Worm (Caenorhabditis elegans): ENCODE results near the gene T13C5.3.
A peak's percentile ranks its signal among the peaks of the same experiment; 100 is the strongest.

The T13C5.3 gene

DNA sequence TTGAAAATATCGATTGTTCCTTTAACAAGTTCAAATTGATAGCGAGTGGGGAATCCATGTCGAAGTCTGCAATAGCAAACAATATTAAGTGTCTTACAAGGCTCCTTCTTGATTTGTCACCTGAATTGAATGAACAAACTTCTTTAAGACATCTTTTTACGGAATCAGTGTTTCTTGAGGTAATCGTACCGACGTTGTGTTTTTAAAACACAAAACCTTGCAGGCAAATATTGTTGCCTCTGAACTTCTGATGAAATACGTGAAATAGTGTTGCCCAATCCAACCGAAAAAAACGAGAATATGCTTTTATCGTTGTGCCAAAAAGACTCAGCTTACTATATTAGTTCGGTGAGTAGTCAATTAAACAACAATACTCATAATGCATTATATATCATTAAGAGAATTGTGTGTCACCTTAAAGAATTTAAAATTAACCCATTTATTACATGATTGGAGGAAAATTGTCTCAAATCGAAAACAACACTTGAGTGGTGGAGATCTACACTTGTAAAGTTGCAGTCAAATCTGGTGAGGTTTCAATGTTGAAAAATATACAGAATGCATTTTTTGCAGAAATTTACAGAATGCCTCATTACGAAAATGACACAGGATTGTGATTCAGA lies at the start of gene T13C5.3, which contains the start of gene T25B2.4:
Gene T13C5.3, plus strand, starts transcription at position 573 of the 623 bp plus-strand sequence.
Gene T25B2.4, plus strand, starts transcription at position 301 of the 623 bp plus-strand sequence.
- no peak for TF ChIP-seq lin-11 (tag; optimal IDR thresholded peaks at IDR 0.05)
- no peak for TF ChIP-seq ceh-31 (tag; optimal IDR thresholded peaks at IDR 0.05)
- no peak for TF ChIP-seq hlh-15 (tag; optimal IDR thresholded peaks at IDR 0.05)
- TF ChIP-seq dmd-4 (tag; optimal IDR thresholded peaks at IDR 0.05; ENCODE audit: borderline replicate concordance), result no peak
- TF ChIP-seq ztf-16 (tag; optimal IDR thresholded peaks at IDR 0.05), result no peak
- TF ChIP-seq ceh-30 (tag; optimal IDR thresholded peaks at IDR 0.05), result no peak
- no peak for TF ChIP-seq che-1 (tag; optimal IDR thresholded peaks at IDR 0.05)
- TF ChIP-seq hlh-30 (tag; optimal IDR thresholded peaks at IDR 0.05; ENCODE audit: insufficient read depth), result no peak

DNA sequence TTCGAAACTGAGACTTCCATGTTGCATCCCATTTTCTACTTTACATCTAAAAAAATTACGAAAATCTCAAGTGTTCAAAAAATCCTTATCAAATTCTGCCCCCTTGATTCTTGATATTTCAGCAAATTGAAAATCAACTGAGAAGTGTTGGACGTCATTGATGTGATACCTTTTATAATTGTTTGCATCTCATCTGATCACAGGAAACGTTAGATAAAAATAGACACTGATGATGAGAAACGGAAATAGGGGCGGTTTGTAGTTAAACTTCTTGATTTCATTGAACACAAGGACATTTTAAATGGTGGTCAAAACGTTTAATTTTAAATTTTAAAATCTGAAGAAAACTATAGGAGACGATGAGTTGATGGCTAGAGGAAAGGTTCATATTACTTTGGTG lies 49.5 kb upstream of the T13C5.3 start:
- TF ChIP-seq npax-4 (tag; optimal IDR thresholded peaks at IDR 0.05) (no peak), nhr-232 (tag; optimal IDR thresholded peaks at IDR 0.05) (no peak), ztf-16 (tag; optimal IDR thresholded peaks at IDR 0.05) (no peak), hlh-8 (tag; optimal IDR thresholded peaks at IDR 0.05) (no peak), ceh-31 (tag; optimal IDR thresholded peaks at IDR 0.05) (no peak), sox-4 (tag; optimal IDR thresholded peaks at IDR 0.05) (no peak), lin-11 (tag; optimal IDR thresholded peaks at IDR 0.05) (no peak), sdc-2 (tag; optimal IDR thresholded peaks at IDR 0.05) (no peak), pag-3 (tag; optimal IDR thresholded peaks at IDR 0.05; ENCODE audit: borderline replicate concordance) (no peak), Y22D7AL.16 (tag; optimal IDR thresholded peaks at IDR 0.05) (no peak), odd-2 (tag; optimal IDR thresholded peaks at IDR 0.05) (no peak), ttx-3 (tag; optimal IDR thresholded peaks at IDR 0.05) (no peak)

DNA sequence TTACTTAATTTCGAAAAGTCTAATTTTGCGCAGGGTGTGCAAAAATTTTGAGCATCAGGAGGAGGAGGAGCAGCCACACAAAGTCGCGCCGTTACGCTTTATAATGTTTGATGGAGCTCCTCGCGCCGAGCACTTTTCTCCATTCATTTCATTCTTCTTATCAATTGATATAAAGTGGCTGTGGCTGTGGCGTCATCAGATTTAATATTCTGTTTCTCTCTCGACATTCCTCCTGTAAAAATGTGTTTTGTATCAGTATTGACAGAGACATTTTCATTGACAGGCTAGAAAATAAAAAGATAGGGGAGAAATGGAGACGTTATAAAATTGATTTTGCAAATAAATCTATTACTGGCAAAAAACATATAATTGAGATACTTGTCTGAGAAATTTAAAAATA lies 49.0 kb upstream of the T13C5.3 start:
- no peak for TF ChIP-seq hlh-6 (tag; optimal IDR thresholded peaks at IDR 0.05)
- TF ChIP-seq rnt-1 (tag; optimal IDR thresholded peaks at IDR 0.05), result no peak
- no peak for TF ChIP-seq fkh-10 (GFP tag; optimal IDR thresholded peaks at IDR 0.05)
- no peak for TF ChIP-seq ceh-19 (GFP tag; optimal IDR thresholded peaks at IDR 0.05)
- TF ChIP-seq ceh-48 (tag; optimal IDR thresholded peaks at IDR 0.05), result no peak
- no peak for TF ChIP-seq zip-5 (tag; optimal IDR thresholded peaks at IDR 0.05)
- TF ChIP-seq ttx-3 (tag; optimal IDR thresholded peaks at IDR 0.05), result no peak
- TF ChIP-seq ceh-6 (GFP tag; optimal IDR thresholded peaks at IDR 0.05), result no peak
- no peak for TF ChIP-seq ztf-16 (tag; optimal IDR thresholded peaks at IDR 0.05)
- no peak for TF ChIP-seq che-1 (tag; optimal IDR thresholded peaks at IDR 0.05)
- TF ChIP-seq ahr-1 (tag; optimal IDR thresholded peaks at IDR 0.05), result no peak
- TF ChIP-seq ceh-9 (tag; optimal IDR thresholded peaks at IDR 0.05), result no peak
- TF ChIP-seq tbx-7 (tag; optimal IDR thresholded peaks at IDR 0.05), result no peak

DNA sequence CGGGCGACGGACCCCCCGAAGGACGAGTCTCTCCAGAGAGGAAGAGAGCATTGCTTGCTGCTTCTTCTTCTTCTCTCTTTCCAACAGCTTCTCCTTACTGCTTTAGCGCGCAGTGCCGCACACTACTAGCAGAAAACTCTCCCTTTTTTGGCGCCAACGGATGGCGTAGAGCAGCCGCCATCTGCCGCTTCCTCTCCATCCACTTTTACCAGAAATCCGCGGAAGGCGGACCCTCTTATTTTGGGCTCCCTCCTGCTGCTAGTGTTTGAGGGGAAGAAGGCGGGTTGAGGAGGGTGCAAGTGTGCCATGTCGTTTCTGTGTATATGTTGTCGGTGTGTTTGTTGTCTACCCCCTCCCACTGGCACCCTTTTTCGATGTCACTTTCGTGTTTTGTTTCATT lies 43.9 kb upstream of the T13C5.3 start:
- TF ChIP-seq ceh-24 (tag; optimal IDR thresholded peaks at IDR 0.05) (no peak), unc-3 (GFP tag; conservative IDR thresholded peaks at IDR 0.05) (no peak), unc-3 (tag; optimal IDR thresholded peaks at IDR 0.05) (peak; percentile 43), hlh-13 (GFP tag; optimal IDR thresholded peaks at IDR 0.05) (no peak), lim-6 (tag; optimal IDR thresholded peaks at IDR 0.05) (no peak), tbx-7 (tag; optimal IDR thresholded peaks at IDR 0.05) (no peak), gmeb-2 (tag; optimal IDR thresholded peaks at IDR 0.05) (no peak), ceh-6 (GFP tag; optimal IDR thresholded peaks at IDR 0.05) (no peak), pha-2 (tag; optimal IDR thresholded peaks at IDR 0.05) (no peak), ceh-19 (GFP tag; optimal IDR thresholded peaks at IDR 0.05) (peak; percentile 70), ceh-14 (tag; optimal IDR thresholded peaks at IDR 0.05) (peak; percentile 36), madf-2 (tag; optimal IDR thresholded peaks at IDR 0.05) (no peak), eyg-1 (tag; optimal IDR thresholded peaks at IDR 0.05) (no peak), elt-4 (tag; optimal IDR thresholded peaks at IDR 0.05) (no peak), che-1 (tag; optimal IDR thresholded peaks at IDR 0.05) (peak; percentile 28), unc-86 (tag; optimal IDR thresholded peaks at IDR 0.05) (no peak), lin-11 (tag; optimal IDR thresholded peaks at IDR 0.05) (no peak), syd-9 (tag; optimal IDR thresholded peaks at IDR 0.05) (peak; percentile 21), dve-1 (tag; optimal IDR thresholded peaks at IDR 0.05) (no peak), elt-2 (tag; optimal IDR thresholded peaks at IDR 0.05) (no peak), ttx-3 (tag; optimal IDR thresholded peaks at IDR 0.05) (no peak), fkh-10 (GFP tag; optimal IDR thresholded peaks at IDR 0.05) (no peak), ceh-45 (GFP tag; IDR thresholded peaks at IDR 0.05) (no peak), dmd-4 (tag; optimal IDR thresholded peaks at IDR 0.05; ENCODE audit: borderline replicate concordance) (no peak), unc-55 (GFP tag; optimal IDR thresholded peaks at IDR 0.05) (no peak), ceh-30 (tag; optimal IDR thresholded peaks at IDR 0.05) (no peak), hlh-8 (tag; optimal IDR thresholded peaks at IDR 0.05) (peak; percentile 21), unc-42 (tag; optimal IDR thresholded peaks at IDR 0.05) (peak; percentile 48), mec-3 (tag; optimal IDR thresholded peaks at IDR 0.05; ENCODE audit: borderline replicate concordance) (peak; percentile 58)

All from whole organism, late embryonic.